Fruit fly (Drosophila melanogaster): ENCODE results near the gene Plod.

dm6 chr3L:11227708-11228107 is 21.9 kb upstream of the Plod start:
- TF ChIP-seq ey (GFP tag; optimal IDR thresholded peaks at IDR 0.05) (no peak), rgr (GFP tag; optimal IDR thresholded peaks at IDR 0.05) (no peak)
